Worm (Caenorhabditis elegans) whole organism, L3 larva: Measurements from ENCODE around the gene clc-19.

ENCODE experiments used
- fkh-10 ChIP-seq: sonication (generic microtip); optimal IDR thresholded peaks from 2 replicates; lab custom pipeline; 2017; ENCODE audit warnings: missing biosample characterization, missing genetic modification reagents, missing genetic modification characterization
- hmg-11 ChIP-seq: sonication (generic microtip); optimal IDR thresholded peaks from 2 replicates; lab custom pipeline; 2016; ENCODE audit warnings: missing genetic modification characterization, missing compliant biosample characterization
- jun-1 ChIP-seq: fragments of 150-350 bp; optimal IDR thresholded peaks from 2 replicates; lab custom pipeline; 2014; ENCODE audit warnings: missing biosample characterization, missing genetic modification reagents, missing genetic modification characterization
- nhr-11 ChIP-seq: fragments of 150-350 bp; optimal IDR thresholded peaks from 2 replicates; lab custom pipeline; 2014; ENCODE audit warnings: missing biosample characterization, missing genetic modification characterization
- pha-4 ChIP-seq: fragments of 150-350 bp; optimal IDR thresholded peaks from 2 replicates; lab custom pipeline; 2014; ENCODE audit warnings: missing biosample characterization, missing genetic modification reagents, missing genetic modification characterization

ce11 chrIII:907311-907710 is 33.9 kb upstream of the clc-19 start, which contains the start of gene F23H11.4:
- TF ChIP-seq fkh-10 (GFP tag; lab: Kevin White, UChicago) = no peak
- TF ChIP-seq jun-1 (tag; lab: Kevin White, UChicago) = no peak
- peak; percentile 54 for TF ChIP-seq pha-4 (tag; lab: Kevin White, UChicago)
- no peak for TF ChIP-seq nhr-11
- no peak for TF ChIP-seq hmg-11
